Worm (Caenorhabditis elegans): Measurements from ENCODE around the gene chat-1.

chat-1 gene

ce11 chrIV:4468046-4468727, 21.1 kb downstream of the chat-1 start (continued):
- peak; percentile 27 to 60 for TF ChIP-seq rec-8 (tag; optimal IDR thresholded peaks at IDR 0.05)
- no peak for TF ChIP-seq Y67H2A.10 (GFP tag; conservative IDR thresholded peaks at IDR 0.05)
- TF ChIP-seq cebp-2 (GFP tag; IDR thresholded peaks at IDR 0.05) = no peak

ce11 chrIV:4469055-4469454, 21.9 kb downstream of the chat-1 start:
- TF ChIP-seq zfh-2 (GFP tag; conservative IDR thresholded peaks at IDR 0.05) (peak; percentile 38; the same call in 1 of the 2 replicates), akir-1 (GFP tag; optimal IDR thresholded peaks at IDR 0.05) (peak; percentile 9), Y95B8A.8 (GFP tag; IDR thresholded peaks at IDR 0.05) (no peak), zim-3 (tag; optimal IDR thresholded peaks at IDR 0.05) (no peak), cebp-2 (GFP tag; IDR thresholded peaks at IDR 0.05) (0 out of 2 replicates have a peak, but pooled peaks have one; percentile 22), Y53G8AR.9 (GFP tag; conservative IDR thresholded peaks at IDR 0.05) (0 out of 2 replicates have a peak, but pooled peaks have one; percentile 7), hsf-1 (GFP tag; IDR thresholded peaks at IDR 0.05) (peak; percentile 29; the same call in 1 of the 2 replicates), snpc-1.3 (tag; optimal IDR thresholded peaks at IDR 0.05; ENCODE audit: insufficient read depth) (no peak)

ce11 chrIV:4469770-4470709, 22.9 kb downstream of the chat-1 start:
- TF ChIP-seq F10E7.11 (tag; optimal IDR thresholded peaks at IDR 0.05) (no peak), hlh-12 (tag; optimal IDR thresholded peaks at IDR 0.05) (no peak), cebp-1 (GFP tag; IDR thresholded peaks at IDR 0.05) (peak; percentile 35; the same call in 1 of the 2 replicates), cebp-1 (tag; optimal IDR thresholded peaks at IDR 0.05) (peak; percentile 80), nhr-179 (tag; optimal IDR thresholded peaks at IDR 0.05) (no peak), bed-2 (GFP tag; IDR thresholded peaks at IDR 0.05) (no peak), tbx-9 (tag; optimal IDR thresholded peaks at IDR 0.05; ENCODE audit: borderline replicate concordance) (no peak), akir-1 (GFP tag; optimal IDR thresholded peaks at IDR 0.05) (peak; percentile 7), rec-8 (tag; optimal IDR thresholded peaks at IDR 0.05) (no peak), lin-54 (GFP tag; optimal IDR thresholded peaks at IDR 0.05) (peak; percentile 36), aptf-3 (GFP tag; IDR thresholded peaks at IDR 0.05) (no peak), lag-1 (GFP tag; IDR thresholded peaks at IDR 0.05) (no peak), ztf-28 (GFP tag; IDR thresholded peaks at IDR 0.05) (0 out of 2 replicates have a peak, but pooled peaks have one; percentile 24), athp-1 (tag; optimal IDR thresholded peaks at IDR 0.05) (peak; percentile 35), K12H6.12 (tag; optimal IDR thresholded peaks at IDR 0.05) (peak; percentile 94), repo-1 (tag; optimal IDR thresholded peaks at IDR 0.05) (peak; percentile 4), B0019.2 (GFP tag; conservative IDR thresholded peaks at IDR 0.05) (no peak), ztf-18 (tag; optimal IDR thresholded peaks at IDR 0.05) (peak; percentile 43), zfh-2 (GFP tag; conservative IDR thresholded peaks at IDR 0.05) (peak; percentile 89), attf-3 (GFP tag; conservative IDR thresholded peaks at IDR 0.05) (0 out of 2 replicates have a peak, but pooled peaks have one; percentile 10), nhr-80 (tag; optimal IDR thresholded peaks at IDR 0.05) (peak; percentile 42), attf-6 (GFP tag; IDR thresholded peaks at IDR 0.05) (0 out of 2 replicates have a peak, but pooled peaks have one; percentile 12), C17E4.6 (GFP tag; IDR thresholded peaks at IDR 0.05) (no peak), egl-44 (GFP tag; IDR thresholded peaks at IDR 0.05) (peak; percentile 85), lsl-1 (GFP tag; optimal IDR thresholded peaks at IDR 0.05) (peak; percentile 22), lin-40 (tag; optimal IDR thresholded peaks at IDR 0.05) (peak; percentile 15), madf-10 (tag; optimal IDR thresholded peaks at IDR 0.05) (no peak), atf-7 (tag; optimal IDR thresholded peaks at IDR 0.05) (peak; percentile 18), Y79H2A.3 (GFP tag; conservative IDR thresholded peaks at IDR 0.05) (0 out of 2 replicates have a peak, but pooled peaks have one; percentile 8), ceh-100 (GFP tag; IDR thresholded peaks at IDR 0.05) (0 out of 2 replicates have a peak, but pooled peaks have one; percentile 13), F22D6.2 (tag; optimal IDR thresholded peaks at IDR 0.05) (peak; percentile 21), let-607 (tag; optimal IDR thresholded peaks at IDR 0.05) (no peak), C06A6.2 (GFP tag; conservative IDR thresholded peaks at IDR 0.05) (peak; percentile 42; the same call in 1 of the 2 replicates)

Data from whole organism, young adult.